Fruit fly (Drosophila melanogaster): ENCODE measurements around the gene alpha-Est10.

alpha-Est10 gene

dm6 chr3R:7506314-7506988 is 12.8 kb upstream of the alpha-Est10 start (continued):
- peak in 1 of 2 experiments; percentile 47 for TF ChIP-seq Trl (optimal IDR thresholded peaks at IDR 0.05)
- peak; percentile 88 for TF ChIP-seq Trl (GFP tag; optimal IDR thresholded peaks at IDR 0.05)
- TF ChIP-seq CG10543 (GFP tag; optimal IDR thresholded peaks at IDR 0.05), result peak; percentile 71
- peak; percentile 59 for TF ChIP-seq CG6272 (GFP tag; IDR thresholded peaks at IDR 0.05)
- TF ChIP-seq ara (GFP tag; IDR thresholded peaks at IDR 0.05), result no peak
- peak; percentile 67 for TF ChIP-seq CG13424 (tag; optimal IDR thresholded peaks at IDR 0.05)
- TF ChIP-seq Ravus (GFP tag; IDR thresholded peaks at IDR 0.05), result peak; percentile 56
- peak; percentile 89 for TF ChIP-seq CG9727 (GFP tag; optimal IDR thresholded peaks at IDR 0.05)
- 0 out of 3 replicates have a peak, but pooled peaks have one; percentile 14 for TF ChIP-seq croc (GFP tag; conservative IDR thresholded peaks at IDR 0.05)
- peak; percentile 86 for TF ChIP-seq CG12659 (GFP tag; optimal IDR thresholded peaks at IDR 0.05)
- TF ChIP-seq CG12219 (GFP tag; optimal IDR thresholded peaks at IDR 0.05), result peak; percentile 58
- TF ChIP-seq bigmax (GFP tag; optimal IDR thresholded peaks at IDR 0.05), result no peak
- TF ChIP-seq CG18599 (GFP tag; optimal IDR thresholded peaks at IDR 0.05), result peak; percentile 95
- peak; percentile 55 for TF ChIP-seq Sox102F (GFP tag; optimal IDR thresholded peaks at IDR 0.05)
- TF ChIP-seq Mad (GFP tag; optimal IDR thresholded peaks at IDR 0.05), result peak; percentile 79
- peak; percentile 82 for TF ChIP-seq schlank (tag; optimal IDR thresholded peaks at IDR 0.05)
- TF ChIP-seq Ada2b (GFP tag; IDR thresholded peaks at IDR 0.05), result peak; percentile 82
- no peak for TF ChIP-seq sim (GFP tag; IDR thresholded peaks at IDR 0.05)
- TF ChIP-seq CG7556 (GFP tag; optimal IDR thresholded peaks at IDR 0.05), result peak; percentile 79
- peak; percentile 79 for TF ChIP-seq CG11504 (tag; optimal IDR thresholded peaks at IDR 0.05)

dm6 chr3R:7504989-7505761 is 11.5 kb upstream of the alpha-Est10 start, which contains the start of gene alpha-Est9:
Gene alpha-Est9, minus strand, starts transcription at chr3R:7505098.
- TF ChIP-seq CG4424 (GFP tag; optimal IDR thresholded peaks at IDR 0.05) (no peak), HmgZ (tag; optimal IDR thresholded peaks at IDR 0.05) (peak; percentile 11), tio (GFP tag; optimal IDR thresholded peaks at IDR 0.05) (no peak), chinmo (GFP tag; IDR thresholded peaks at IDR 0.05; ENCODE audit: partially characterized antibody) (peak; percentile 87; the same call in 3 of the 4 replicates), scrt (GFP tag; optimal IDR thresholded peaks at IDR 0.05) (peak; percentile 49), dysf (GFP tag; IDR thresholded peaks at IDR 0.05) (peak; percentile 25; the same call in 1 of the 3 replicates), Hand (GFP tag; optimal IDR thresholded peaks at IDR 0.05) (no peak), Dbx (GFP tag; IDR thresholded peaks at IDR 0.05) (peak; percentile 65; the same call in 2 of the 3 replicates), ftz-f1 (GFP tag; optimal IDR thresholded peaks at IDR 0.05) (peak; percentile 68), zen (tag; optimal IDR thresholded peaks at IDR 0.05) (no peak), CG13296 (GFP tag; optimal IDR thresholded peaks at IDR 0.05) (peak; percentile 8), CG10979 (tag; optimal IDR thresholded peaks at IDR 0.05) (no peak), sens (GFP tag) (peak; percentile 63), CG6272 (GFP tag; IDR thresholded peaks at IDR 0.05) (no peak), CG32767 (GFP tag; IDR thresholded peaks at IDR 0.05) (no peak), sug (tag; optimal IDR thresholded peaks at IDR 0.05) (peak; percentile 67), CG31441 (GFP tag; IDR thresholded peaks at IDR 0.05) (no peak), fu2 (GFP tag; optimal IDR thresholded peaks at IDR 0.05) (no peak), Aef1 (GFP tag; IDR thresholded peaks at IDR 0.05) (no peak), CG9817 (tag; optimal IDR thresholded peaks at IDR 0.05) (peak; percentile 1), az2 (GFP tag; optimal IDR thresholded peaks at IDR 0.05) (no peak), grn (GFP tag; optimal IDR thresholded peaks at IDR 0.05) (peak; percentile 65), Meics (GFP tag; optimal IDR thresholded peaks at IDR 0.05) (peak; percentile 29), Max (GFP tag; optimal IDR thresholded peaks at IDR 0.05) (no peak), stwl (tag; optimal IDR thresholded peaks at IDR 0.05) (no peak), ttk (GFP tag; IDR thresholded peaks at IDR 0.05) (no peak), CG10431 (GFP tag; optimal IDR thresholded peaks at IDR 0.05) (no peak), nerfin-2 (GFP tag; IDR thresholded peaks at IDR 0.05; ENCODE audit: partially characterized antibody) (no peak), PHDP (tag; optimal IDR thresholded peaks at IDR 0.05) (no peak)
